Fruit fly (Drosophila melanogaster) whole organism, pupa: ENCODE data around the gene Trmt112.

Experiments
- CG10348 ChIP-seq: fragments of 200-800 bp; sonication (Bioruptor generic); IDR thresholded peaks from 2 replicates; pipeline ENCODE4 v1.3.6; 2022; ENCODE audit warnings: missing biosample characterization, missing genetic modification characterization
- CG12605 ChIP-seq: fragments of 200-800 bp; sonication (Bioruptor generic); IDR thresholded peaks from 2 replicates; pipeline ENCODE4 v1.3.6; 2022; ENCODE audit warnings: missing biosample characterization, missing genetic modification characterization
- CG13204 ChIP-seq: fragments of 200-800 bp; sonication (Bioruptor generic); optimal IDR thresholded peaks from 2 replicates; lab custom pipeline; 2018; ENCODE audit warnings: missing biosample characterization, mild to moderate bottlenecking, missing genetic modification characterization, moderate library complexity
- CG14655 ChIP-seq: fragments of 200-800 bp; sonication (Bioruptor generic); optimal IDR thresholded peaks from 3 replicates; lab custom pipeline; 2017; ENCODE audit warnings: mild to moderate bottlenecking, missing biosample characterization, missing genetic modification reagents, missing genetic modification characterization
- CG15710 ChIP-seq: fragments of 200-800 bp; sonication (Bioruptor generic); optimal IDR thresholded peaks from 2 replicates; lab custom pipeline; 2018; ENCODE audit warnings: missing biosample characterization, mild to moderate bottlenecking, missing genetic modification characterization, moderate library complexity
- CG17806 ChIP-seq: fragments of 200-800 bp; sonication (Bioruptor generic); optimal IDR thresholded peaks from 2 replicates; lab custom pipeline; 2018; ENCODE audit warnings: missing biosample characterization, mild to moderate bottlenecking, missing genetic modification characterization, moderate library complexity
- CG32121 ChIP-seq: fragments of 200-800 bp; sonication (Bioruptor generic); IDR thresholded peaks from 2 replicates; pipeline ENCODE4 v1.3.6; 2022; ENCODE audit warnings: missing biosample characterization, missing genetic modification characterization
- CG34367 ChIP-seq: fragments of 200-800 bp; sonication (Bioruptor generic); optimal IDR thresholded peaks from 2 replicates; lab custom pipeline; 2018; ENCODE audit warnings: missing biosample characterization, mild to moderate bottlenecking, missing genetic modification characterization
- CG4496 ChIP-seq: fragments of 200-800 bp; sonication (Bioruptor generic); IDR thresholded peaks from 3 replicates; pipeline ENCODE4 v1.3.6; 2022; ENCODE audit warnings: missing biosample characterization, missing genetic modification characterization
- CG8159 ChIP-seq: fragments of 200-800 bp; sonication (Bioruptor generic); optimal IDR thresholded peaks from 3 replicates; lab custom pipeline; 2018; ENCODE audit warnings: missing biosample characterization, mild to moderate bottlenecking, missing genetic modification characterization, moderate library complexity
- CG8301 ChIP-seq: fragments of 200-800 bp; sonication (Bioruptor generic); optimal IDR thresholded peaks from 2 replicates; lab custom pipeline; 2018; ENCODE audit warnings: missing biosample characterization, mild to moderate bottlenecking, missing genetic modification characterization
- CG9948 ChIP-seq: fragments of 200-800 bp; sonication (Bioruptor generic); optimal IDR thresholded peaks from 2 replicates; lab custom pipeline; 2018; ENCODE audit warnings: missing biosample characterization, mild to moderate bottlenecking, missing genetic modification characterization, moderate library complexity
- D1 ChIP-seq: fragments of 200-800 bp; sonication (Bioruptor generic); optimal IDR thresholded peaks from 2 replicates; lab custom pipeline; 2018; ENCODE audit warnings: missing biosample characterization, mild to moderate bottlenecking, missing genetic modification characterization, moderate library complexity
- EcR ChIP-seq: fragments of 200-800 bp; sonication (Bioruptor generic); optimal IDR thresholded peaks from 3 replicates; lab custom pipeline; 2019; ENCODE audit warnings: missing biosample characterization, missing genetic modification characterization, mild to moderate bottlenecking, moderate library complexity, missing genetic modification reagents
- Ets98B ChIP-seq: fragments of 200-800 bp; sonication (Bioruptor generic); IDR thresholded peaks from 2 replicates; pipeline ENCODE4 v1.3.6; 2022; ENCODE audit warnings: missing biosample characterization, missing genetic modification characterization
- Pif1A ChIP-seq: fragments of 200-800 bp; sonication (Bioruptor generic); optimal IDR thresholded peaks from 3 replicates; lab custom pipeline; 2016; ENCODE audit warnings: missing biosample characterization, missing genetic modification characterization
- Pif1B ChIP-seq: fragments of 200-800 bp; sonication (Bioruptor generic); optimal IDR thresholded peaks from 3 replicates; lab custom pipeline; 2016; ENCODE audit warnings: missing biosample characterization, missing genetic modification characterization
- Snoo ChIP-seq: fragments of 200-800 bp; sonication (Bioruptor generic); optimal IDR thresholded peaks from 3 replicates; lab custom pipeline; 2017; ENCODE audit warnings: missing biosample characterization, mild to moderate bottlenecking, missing genetic modification characterization, inconsistent platforms
- fd96Ca ChIP-seq: fragments of 200-800 bp; sonication (Bioruptor generic); IDR thresholded peaks from 3 replicates; pipeline ENCODE4 v1.3.6; 2022; ENCODE audit warnings: missing biosample characterization, missing genetic modification characterization
- gl ChIP-seq: fragments of 200-800 bp; sonication (Bioruptor generic); optimal IDR thresholded peaks from 2 replicates; lab custom pipeline; 2018; ENCODE audit warnings: missing biosample characterization, mild to moderate bottlenecking, missing genetic modification characterization
- rn ChIP-seq: fragments of 200-800 bp; sonication (Bioruptor generic); IDR thresholded peaks from 2 replicates; pipeline ENCODE4 v1.3.6; 2022; ENCODE audit warnings: missing biosample characterization, missing genetic modification characterization

Trmt112 gene

DNA sequence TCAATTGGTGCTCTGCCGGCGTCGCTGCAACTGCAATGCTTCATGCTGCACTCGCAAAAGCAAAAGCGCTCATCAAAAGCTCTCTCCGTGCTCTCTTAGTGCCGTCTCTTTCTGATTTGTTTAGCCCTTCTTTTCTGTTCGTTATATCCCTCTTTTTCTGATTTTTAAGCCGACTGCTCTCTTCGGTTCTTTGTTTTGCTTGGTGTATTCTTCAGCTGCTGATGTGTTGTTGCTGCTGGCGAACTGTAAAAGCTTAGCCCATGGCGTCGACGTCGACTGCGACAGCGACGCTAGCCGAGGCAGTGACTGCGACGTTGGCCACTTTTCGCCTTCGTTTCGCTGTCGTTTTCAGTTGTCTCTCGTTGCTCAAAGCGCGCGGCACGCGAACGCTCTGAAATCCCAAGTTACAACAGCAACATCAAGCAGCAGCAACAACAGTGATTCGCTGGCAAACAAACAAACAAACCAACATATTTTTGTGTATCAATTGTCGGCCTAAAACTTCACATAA is 23.4 kb upstream of the Trmt112 start:
- peak; percentile 40 for TF ChIP-seq Pif1A (GFP tag; lab: Kevin White, UChicago)
- no peak for TF ChIP-seq gl
- no peak for TF ChIP-seq CG9948 (tag; lab: Kevin White, UChicago)
- no peak for TF ChIP-seq CG8159 (tag; lab: Kevin White, UChicago)
- peak; percentile 27 for TF ChIP-seq CG14655 (GFP tag; lab: Kevin White, UChicago)
- no peak for TF ChIP-seq CG10348 (GFP tag; lab: Robert Waterston, UW)
- peak; percentile 55 for TF ChIP-seq CG13204 (GFP tag; lab: Kevin White, UChicago)
- no peak for TF ChIP-seq rn (GFP tag; lab: Robert Waterston, UW)
- TF ChIP-seq Pif1B = peak; percentile 35
- no peak for TF ChIP-seq fd96Ca (GFP tag; lab: Robert Waterston, UW)
- TF ChIP-seq CG17806 = no peak
- TF ChIP-seq CG15710 (tag; lab: Kevin White, UChicago) = no peak
- TF ChIP-seq Ets98B (GFP tag; lab: Robert Waterston, UW) = peak; percentile 58; the same call in 1 of the 2 replicates
- peak; percentile 76; the same call in 1 of the 2 replicates for TF ChIP-seq CG12605
- peak; percentile 86 for TF ChIP-seq EcR (GFP tag; lab: Kevin White, UChicago)
- TF ChIP-seq Snoo = peak; percentile 39
- no peak for TF ChIP-seq CG34367 (tag; lab: Kevin White, UChicago)
- peak; percentile 20 for TF ChIP-seq CG8301
- peak; percentile 56 for TF ChIP-seq CG32121 (GFP tag; lab: Robert Waterston, UW)
- TF ChIP-seq D1 (tag; lab: Kevin White, UChicago) = no peak
- peak; percentile 70 for TF ChIP-seq CG4496 (GFP tag; lab: Robert Waterston, UW)

DNA sequence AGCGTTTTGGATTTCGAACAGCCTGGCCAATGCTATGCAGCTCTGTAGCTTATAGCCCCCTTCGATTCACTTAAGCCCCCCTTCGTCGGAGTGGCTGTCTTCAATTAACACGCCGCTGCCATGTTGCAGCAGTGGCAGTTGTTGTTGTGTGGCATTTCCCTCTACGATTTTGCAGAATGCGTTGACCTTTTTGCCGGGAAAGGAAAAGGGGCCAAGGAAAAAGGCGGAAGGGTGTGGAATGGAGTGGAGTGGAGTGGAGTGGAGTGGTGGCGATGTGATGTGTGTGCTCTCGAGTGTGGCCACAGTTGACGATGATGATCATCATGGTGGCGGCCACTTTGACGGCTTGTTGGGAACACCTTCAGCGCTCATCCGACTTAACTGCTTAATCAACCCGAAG is 21.7 kb upstream of the Trmt112 start:
- TF ChIP-seq CG32121 (GFP tag; lab: Robert Waterston, UW) (0 out of 2 replicates have a peak, but pooled peaks have one; percentile 10), Pif1B (no peak), EcR (GFP tag; lab: Kevin White, UChicago) (peak; percentile 82), Ets98B (GFP tag; lab: Robert Waterston, UW) (0 out of 2 replicates have a peak, but pooled peaks have one; percentile 9), CG10348 (GFP tag; lab: Robert Waterston, UW) (no peak), CG34367 (tag; lab: Kevin White, UChicago) (no peak)

DNA sequence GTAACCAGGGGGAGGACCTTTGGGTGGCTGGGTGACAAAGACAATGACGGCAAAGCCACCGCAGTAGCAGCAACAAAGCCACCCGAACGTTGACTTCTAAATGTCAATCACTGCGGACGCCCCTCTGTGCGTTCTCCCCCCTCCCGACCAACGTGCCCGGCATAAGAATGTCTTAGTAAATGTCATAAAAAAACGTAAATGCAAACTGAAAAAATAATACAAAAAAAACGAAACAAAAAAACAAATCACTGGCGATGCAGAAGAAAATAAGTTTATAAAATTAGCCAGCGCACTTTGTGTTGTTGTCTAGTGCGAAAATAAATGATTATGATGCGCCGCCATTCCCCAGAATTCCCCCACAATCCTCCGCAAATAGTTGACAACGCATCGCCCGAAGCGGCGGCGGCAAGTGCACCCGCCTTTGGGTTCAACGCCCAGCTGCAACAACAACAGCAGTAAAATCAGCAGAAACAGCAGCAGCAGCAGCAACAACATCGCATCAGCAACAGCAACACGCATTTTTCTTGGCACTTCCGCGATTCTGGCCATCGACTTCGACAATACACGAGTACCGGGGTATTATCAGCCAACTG is 20.4 kb upstream of the Trmt112 start:
- TF ChIP-seq CG17806 = no peak
- TF ChIP-seq D1 (tag; lab: Kevin White, UChicago) = no peak
- TF ChIP-seq CG15710 (tag; lab: Kevin White, UChicago) = no peak
- no peak for TF ChIP-seq CG34367 (tag; lab: Kevin White, UChicago)
- peak; percentile 38 for TF ChIP-seq Pif1A (GFP tag; lab: Kevin White, UChicago)
- peak; percentile 82 for TF ChIP-seq CG4496 (GFP tag; lab: Robert Waterston, UW)
- no peak for TF ChIP-seq gl
- TF ChIP-seq CG14655 (GFP tag; lab: Kevin White, UChicago) = peak; percentile 83
- peak; percentile 72 for TF ChIP-seq CG8301
- peak; percentile 72 for TF ChIP-seq Ets98B (GFP tag; lab: Robert Waterston, UW)
- TF ChIP-seq CG8159 (tag; lab: Kevin White, UChicago) = no peak
- no peak for TF ChIP-seq CG10348 (GFP tag; lab: Robert Waterston, UW)
- TF ChIP-seq CG12605 = peak; percentile 91
- no peak for TF ChIP-seq CG9948 (tag; lab: Kevin White, UChicago)
- no peak for TF ChIP-seq Pif1B
- TF ChIP-seq fd96Ca (GFP tag; lab: Robert Waterston, UW) = peak; percentile 52; the same call in 1 of the 3 replicates
- TF ChIP-seq CG13204 (GFP tag; lab: Kevin White, UChicago) = peak; percentile 39
- peak; percentile 42; the same call in 1 of the 2 replicates for TF ChIP-seq rn (GFP tag; lab: Robert Waterston, UW)
- TF ChIP-seq EcR (GFP tag; lab: Kevin White, UChicago) = peak; percentile 94
- no peak for TF ChIP-seq Snoo
- TF ChIP-seq CG32121 (GFP tag; lab: Robert Waterston, UW) = peak; percentile 85

DNA sequence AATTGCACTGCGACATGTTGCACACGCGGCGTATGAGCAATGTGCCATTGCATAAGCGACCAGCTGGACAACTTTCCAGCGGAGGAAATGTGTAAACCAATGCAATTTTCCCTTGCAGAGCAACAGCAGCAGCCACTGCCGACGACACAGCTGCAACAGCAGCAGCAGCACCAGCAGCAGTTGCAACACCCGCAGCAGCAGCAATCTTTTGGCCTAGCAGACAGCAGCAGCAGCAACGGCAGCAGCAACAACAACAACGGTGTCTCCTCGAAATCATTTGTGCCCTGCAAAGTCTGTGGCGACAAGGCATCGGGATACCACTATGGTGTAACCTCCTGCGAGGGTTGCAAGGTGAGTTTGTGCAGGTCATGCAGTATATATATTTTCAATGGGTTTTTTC is 14.1 kb upstream of the Trmt112 start:
- TF ChIP-seq D1 (tag; lab: Kevin White, UChicago) (no peak), fd96Ca (GFP tag; lab: Robert Waterston, UW) (no peak), EcR (GFP tag; lab: Kevin White, UChicago) (no peak), CG14655 (GFP tag; lab: Kevin White, UChicago) (no peak), CG9948 (tag; lab: Kevin White, UChicago) (no peak), CG4496 (GFP tag; lab: Robert Waterston, UW) (no peak), CG12605 (no peak), CG13204 (GFP tag; lab: Kevin White, UChicago) (no peak), Ets98B (GFP tag; lab: Robert Waterston, UW) (no peak), Pif1A (GFP tag; lab: Kevin White, UChicago) (no peak), CG8159 (tag; lab: Kevin White, UChicago) (no peak), CG8301 (no peak), CG32121 (GFP tag; lab: Robert Waterston, UW) (no peak), CG34367 (tag; lab: Kevin White, UChicago) (no peak), Snoo (no peak), CG10348 (GFP tag; lab: Robert Waterston, UW) (no peak), CG15710 (tag; lab: Kevin White, UChicago) (no peak), rn (GFP tag; lab: Robert Waterston, UW) (no peak), CG17806 (no peak), gl (no peak)

dm6 chr3L:21229764-21230163 is 13.1 kb upstream of the Trmt112 start:
- TF ChIP-seq CG13204 (GFP tag; lab: Kevin White, UChicago) (no peak), fd96Ca (GFP tag; lab: Robert Waterston, UW) (peak; percentile 82; the same call in 2 of the 3 replicates), CG32121 (GFP tag; lab: Robert Waterston, UW) (peak; percentile 72), CG8159 (tag; lab: Kevin White, UChicago) (no peak), CG34367 (tag; lab: Kevin White, UChicago) (no peak), EcR (GFP tag; lab: Kevin White, UChicago) (no peak), rn (GFP tag; lab: Robert Waterston, UW) (peak; percentile 38; the same call in 1 of the 2 replicates), D1 (tag; lab: Kevin White, UChicago) (no peak), CG10348 (GFP tag; lab: Robert Waterston, UW) (no peak; the same call in 1 of the 2 replicates), CG12605 (peak; percentile 41; the same call in 1 of the 2 replicates), Ets98B (GFP tag; lab: Robert Waterston, UW) (peak; percentile 75), CG9948 (tag; lab: Kevin White, UChicago) (no peak), Pif1B (peak; percentile 20), CG15710 (tag; lab: Kevin White, UChicago) (no peak), Pif1A (GFP tag; lab: Kevin White, UChicago) (peak; percentile 39), Snoo (no peak), gl (no peak), CG14655 (GFP tag; lab: Kevin White, UChicago) (peak; percentile 77), CG4496 (GFP tag; lab: Robert Waterston, UW) (peak; percentile 78), CG17806 (no peak), CG8301 (peak; percentile 71)
